Worm (Caenorhabditis elegans) whole organism, early embryonic: ENCODE measurements around the gene ZK632.12.

ENCODE experiments used
- B0310.2 ChIP-seq: sonication (generic microtip); optimal IDR thresholded peaks from 2 replicates; lab custom pipeline; 2016; ENCODE audit warnings: mild to moderate bottlenecking, missing genetic modification characterization, missing compliant biosample characterization
- F13C5.2 ChIP-seq: sonication (generic microtip); optimal IDR thresholded peaks from 2 replicates; lab custom pipeline; 2017; ENCODE audit warnings: mild to moderate bottlenecking, missing genetic modification characterization, inconsistent platforms, missing compliant biosample characterization
- aly-1 ChIP-seq: sonication (generic microtip); optimal IDR thresholded peaks from 2 replicates; lab custom pipeline; 2016; ENCODE audit warnings: missing genetic modification characterization, missing compliant biosample characterization
- ama-1 ChIP-seq: fragments of 150-350 bp; optimal IDR thresholded peaks from 2 replicates; lab custom pipeline; 2014
- ceh-13 ChIP-seq: fragments of 200-800 bp; sonication (Bioruptor generic); optimal IDR thresholded peaks from 2 replicates; lab custom pipeline; 2018; ENCODE audit warnings: mild to moderate bottlenecking, missing genetic modification characterization, missing compliant biosample characterization
- ceh-36 ChIP-seq: sonication (generic microtip); optimal IDR thresholded peaks from 2 replicates; lab custom pipeline; 2016; ENCODE audit warnings: missing genetic modification characterization, inconsistent platforms, missing compliant biosample characterization
- ets-7 ChIP-seq: sonication (generic microtip); optimal IDR thresholded peaks from 2 replicates; lab custom pipeline; 2016; ENCODE audit warnings: missing genotype, missing genetic modification characterization, missing compliant biosample characterization
- flt-1 ChIP-seq: fragments of 200-800 bp; sonication (Bioruptor generic); IDR thresholded peaks from 2 replicates; pipeline ENCODE4 v1.3.6; 2022; ENCODE audit warnings: missing genetic modification characterization, missing compliant biosample characterization
- hmbx-1 ChIP-seq: sonication (generic microtip); optimal IDR thresholded peaks from 2 replicates; lab custom pipeline; 2016; ENCODE audit warnings: mild to moderate bottlenecking, missing genetic modification characterization, missing compliant biosample characterization
- hmg-4 ChIP-seq: fragments of 200-800 bp; sonication (Bioruptor generic); optimal IDR thresholded peaks from 2 replicates; lab custom pipeline; 2018; ENCODE audit warnings: mild to moderate bottlenecking, missing genetic modification characterization, missing compliant biosample characterization
- hnd-1 ChIP-seq: sonication (generic microtip); optimal IDR thresholded peaks from 2 replicates; lab custom pipeline; 2016; ENCODE audit warnings: missing genetic modification characterization, missing compliant biosample characterization
- pes-1 ChIP-seq: fragments of 200-800 bp; sonication (Bioruptor generic); IDR thresholded peaks from 2 replicates; pipeline ENCODE4 v1.3.6; 2022; ENCODE audit warnings: missing genetic modification reagents, missing genetic modification characterization, missing compliant biosample characterization
- scrt-1 ChIP-seq: fragments of 200-800 bp; sonication (Bioruptor generic); IDR thresholded peaks from 2 replicates; pipeline ENCODE4 v1.3.6; 2022; ENCODE audit warnings: missing genetic modification characterization, missing compliant biosample characterization
- sea-1 ChIP-seq: fragments of 200-800 bp; sonication (Bioruptor generic); conservative IDR thresholded peaks from 2 replicates; pipeline ENCODE4 v1.3.6; 2022; ENCODE audit warnings: missing genetic modification characterization, missing compliant biosample characterization
- tbx-11 ChIP-seq: fragments of 200-800 bp; sonication (Bioruptor generic); IDR thresholded peaks from 2 replicates; pipeline ENCODE4 v1.3.6; 2022; ENCODE audit warnings: missing genetic modification characterization, missing compliant biosample characterization
- tbx-37 ChIP-seq: fragments of 200-800 bp; sonication (Bioruptor generic); conservative IDR thresholded peaks from 2 replicates; pipeline ENCODE4 v1.3.6; 2022; ENCODE audit warnings: missing genetic modification reagents, missing genetic modification characterization, missing compliant biosample characterization
- tra-4 ChIP-seq: sonication (generic microtip); optimal IDR thresholded peaks from 2 replicates; lab custom pipeline; 2017; ENCODE audit warnings: missing genetic modification characterization, missing compliant biosample characterization

Gene ZK632.12

DNA sequence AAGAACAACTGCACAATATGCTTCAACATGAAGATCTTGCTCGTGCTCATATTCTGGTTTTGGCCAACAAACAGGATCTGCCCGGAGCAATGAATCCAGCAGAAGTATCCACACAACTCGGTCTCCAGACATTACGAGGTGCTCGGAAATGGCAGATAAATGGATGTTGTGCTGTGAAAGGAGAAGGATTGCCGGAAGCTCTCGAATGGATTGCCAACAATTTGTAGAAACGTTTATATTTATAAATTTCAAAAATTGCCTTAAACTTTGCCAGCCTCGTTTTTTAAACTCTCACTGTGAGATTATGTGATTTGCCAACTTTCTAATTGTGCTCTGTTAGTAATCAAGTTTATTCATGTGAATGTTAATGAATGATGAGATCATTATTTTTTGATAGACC lies 6.9 kb upstream of the ZK632.12 start:
- TF ChIP-seq B0310.2 = no peak
- no peak for TF ChIP-seq pes-1
- TF ChIP-seq aly-1 (tag; lab: Kevin White, UChicago) = no peak
- no peak for TF ChIP-seq hmbx-1 (tag; lab: Kevin White, UChicago)
- no peak for TF ChIP-seq flt-1 (GFP tag; lab: Robert Waterston, UW)
- TF ChIP-seq ets-7 (tag; lab: Kevin White, UChicago) = no peak
- TF ChIP-seq tbx-11 (GFP tag; lab: Robert Waterston, UW) = no peak
- TF ChIP-seq F13C5.2 (tag; lab: Kevin White, UChicago) = no peak
- TF ChIP-seq hnd-1 = no peak
- no peak for TF ChIP-seq tra-4 (tag; lab: Kevin White, UChicago)
- TF ChIP-seq hmg-4 (GFP tag; lab: Kevin White, UChicago) = no peak
- TF ChIP-seq ceh-36 (tag; lab: Kevin White, UChicago) = no peak
- TF ChIP-seq ceh-13 (GFP tag; lab: Kevin White, UChicago) = no peak
- TF ChIP-seq ama-1 = no peak
- no peak for TF ChIP-seq sea-1 (GFP tag; lab: Robert Waterston, UW)

DNA sequence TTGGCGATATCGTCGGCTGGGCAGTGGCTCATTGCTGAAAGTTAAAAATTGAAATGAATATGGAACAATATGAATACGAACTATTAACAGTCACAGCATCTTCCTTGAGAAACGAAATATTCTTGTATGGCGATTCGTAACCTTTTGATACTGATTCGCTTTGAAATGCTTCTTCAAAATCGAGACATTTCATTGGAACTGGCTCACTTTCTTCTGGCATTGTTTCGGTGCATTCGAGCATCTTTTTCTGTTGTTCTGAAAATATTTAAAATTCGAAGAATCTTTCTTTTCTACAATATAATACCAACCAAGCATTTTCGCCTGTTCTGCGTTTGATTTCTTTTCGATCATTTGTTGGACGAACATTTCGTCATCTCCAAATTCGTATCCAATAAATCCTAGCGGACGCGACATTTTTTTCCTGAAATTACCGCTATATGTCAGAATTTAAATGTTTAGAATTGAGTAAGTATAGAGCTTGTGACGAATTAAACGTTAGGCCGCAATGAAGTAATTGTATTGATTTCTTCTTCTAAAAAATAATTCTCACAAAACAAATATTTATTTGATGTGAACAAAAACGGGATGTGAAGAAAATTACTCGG lies 6.2 kb upstream of the ZK632.12 start, which contains the start of gene lin-52:
TSS of gene lin-52 (minus strand) at position 421 of the 605 bp plus-strand sequence.
- TF ChIP-seq ets-7 (tag; lab: Kevin White, UChicago) = no peak
- no peak for TF ChIP-seq flt-1 (GFP tag; lab: Robert Waterston, UW)
- no peak for TF ChIP-seq tbx-11 (GFP tag; lab: Robert Waterston, UW)
- TF ChIP-seq F13C5.2 (tag; lab: Kevin White, UChicago) = no peak
- TF ChIP-seq scrt-1 = no peak
- TF ChIP-seq ama-1 = peak; percentile 64
- no peak for TF ChIP-seq pes-1
- TF ChIP-seq hmbx-1 (tag; lab: Kevin White, UChicago) = no peak
- TF ChIP-seq aly-1 (tag; lab: Kevin White, UChicago) = no peak

DNA sequence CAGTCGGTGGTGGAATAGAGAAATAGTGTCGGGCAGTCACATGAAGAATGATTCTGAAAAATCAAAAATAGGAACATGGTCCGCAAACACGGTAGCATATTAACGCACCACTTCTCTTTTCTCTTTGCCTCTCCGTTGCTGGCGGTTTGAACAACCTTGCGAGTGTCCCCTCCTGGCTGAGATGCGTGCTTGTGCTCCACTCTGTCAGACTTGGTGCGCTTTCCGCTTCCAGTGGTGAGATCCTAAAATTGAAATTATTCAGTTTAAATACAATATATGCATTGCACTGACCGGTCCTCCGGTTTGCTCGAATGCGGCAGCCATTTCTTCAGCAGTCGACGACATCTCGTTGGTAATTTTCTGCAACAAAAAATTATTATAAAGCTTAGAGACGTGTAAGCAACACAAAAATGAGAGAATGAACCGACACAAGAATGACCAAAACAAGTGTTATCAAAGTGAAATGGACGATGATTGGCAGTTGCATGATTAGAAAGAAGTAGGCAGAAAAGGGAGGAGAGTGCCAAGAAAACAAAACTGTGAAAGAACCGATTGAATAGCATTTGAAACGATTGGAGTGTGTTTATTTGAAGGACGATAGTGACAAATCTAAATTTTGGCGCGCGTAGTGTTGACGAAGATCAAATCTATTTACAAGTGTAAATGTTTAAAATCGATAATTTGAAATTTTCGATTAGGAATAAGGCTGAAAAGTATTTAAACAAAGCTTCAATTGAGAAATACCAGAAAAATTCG lies 5.4 kb upstream of the ZK632.12 start, which contains the start of gene ZK632.9:
TSS of gene ZK632.9 (minus strand) at position 360 of the 756 bp plus-strand sequence.
- TF ChIP-seq ceh-13 (GFP tag; lab: Kevin White, UChicago) = no peak
- TF ChIP-seq F13C5.2 (tag; lab: Kevin White, UChicago) = no peak

DNA sequence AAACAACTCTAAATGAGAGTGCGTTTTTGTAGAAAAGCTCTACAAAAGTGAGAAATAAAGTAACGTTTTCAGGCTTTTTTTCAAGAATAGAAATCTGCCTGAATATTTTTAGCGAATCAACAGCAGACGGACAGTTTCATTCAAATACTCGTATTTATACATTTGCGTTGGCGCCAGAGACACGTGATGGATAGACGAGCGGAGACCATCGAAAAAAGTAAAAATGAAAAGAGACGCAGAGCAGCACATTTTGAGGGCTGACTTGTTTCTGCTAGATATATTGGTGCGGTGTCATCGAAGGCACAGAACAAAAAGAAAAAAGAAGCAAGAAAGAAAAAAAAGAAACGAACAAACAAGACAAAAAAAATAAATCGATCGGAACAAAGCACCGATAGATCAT lies 4.6 kb upstream of the ZK632.12 start:
- TF ChIP-seq tra-4 (tag; lab: Kevin White, UChicago) = no peak
- no peak for TF ChIP-seq ceh-36 (tag; lab: Kevin White, UChicago)
- no peak for TF ChIP-seq ama-1
- no peak for TF ChIP-seq scrt-1
- TF ChIP-seq hmg-4 (GFP tag; lab: Kevin White, UChicago) = no peak
- TF ChIP-seq flt-1 (GFP tag; lab: Robert Waterston, UW) = no peak
- TF ChIP-seq pes-1 = no peak
- no peak for TF ChIP-seq B0310.2
- no peak for TF ChIP-seq F13C5.2 (tag; lab: Kevin White, UChicago)
- TF ChIP-seq sea-1 (GFP tag; lab: Robert Waterston, UW) = no peak
- TF ChIP-seq ets-7 (tag; lab: Kevin White, UChicago) = no peak

DNA sequence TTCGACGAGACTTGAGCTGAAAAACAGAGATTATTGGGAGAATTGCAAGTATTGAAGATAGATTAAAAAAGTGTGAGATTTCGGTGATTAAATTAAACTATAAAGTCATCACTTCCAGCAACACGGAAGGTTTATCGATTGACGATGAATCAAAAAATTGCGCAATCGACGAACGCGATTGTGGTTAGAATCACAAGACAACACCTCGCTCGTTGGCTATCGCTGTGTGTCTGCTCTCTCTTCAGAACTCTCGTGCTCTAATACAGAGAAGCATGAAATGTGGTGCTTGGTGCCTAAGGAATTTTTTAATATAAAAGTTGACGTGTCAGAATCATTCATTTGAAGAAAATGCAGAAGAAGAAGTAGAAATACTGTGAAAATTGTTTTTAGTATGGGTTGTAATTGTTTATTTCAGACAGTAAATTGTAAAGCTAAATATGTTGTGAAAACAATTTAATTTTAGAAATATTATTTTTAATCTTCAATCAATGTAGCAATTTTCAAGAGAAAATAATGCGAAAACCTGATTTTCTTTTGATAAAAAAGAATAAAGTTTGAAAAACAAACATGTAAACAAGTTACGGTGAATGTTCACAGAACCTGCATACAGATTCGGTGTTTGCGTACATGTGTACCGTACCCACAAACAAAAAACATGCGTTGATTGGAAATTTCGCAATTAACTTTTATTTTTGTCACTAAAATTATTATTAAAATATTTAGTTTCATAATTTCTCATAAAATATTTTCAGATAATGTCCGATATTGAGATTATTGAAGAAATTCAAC lies 3.2 kb upstream of the ZK632.12 start, which contains the start of the genes ZK632.10 and ZK632.11:
TSS of gene ZK632.10 (minus strand) at position 560 of the 789 bp plus-strand sequence.
TSS of gene ZK632.11 (plus strand) at position 753 of the 789 bp plus-strand sequence.
- no peak for TF ChIP-seq ceh-13 (GFP tag; lab: Kevin White, UChicago)
- no peak for TF ChIP-seq flt-1 (GFP tag; lab: Robert Waterston, UW)
- no peak for TF ChIP-seq hnd-1
- TF ChIP-seq pes-1 = no peak
- TF ChIP-seq hmg-4 (GFP tag; lab: Kevin White, UChicago) = no peak
- no peak for TF ChIP-seq ceh-36 (tag; lab: Kevin White, UChicago)
- no peak for TF ChIP-seq F13C5.2 (tag; lab: Kevin White, UChicago)
- no peak for TF ChIP-seq tbx-37

DNA sequence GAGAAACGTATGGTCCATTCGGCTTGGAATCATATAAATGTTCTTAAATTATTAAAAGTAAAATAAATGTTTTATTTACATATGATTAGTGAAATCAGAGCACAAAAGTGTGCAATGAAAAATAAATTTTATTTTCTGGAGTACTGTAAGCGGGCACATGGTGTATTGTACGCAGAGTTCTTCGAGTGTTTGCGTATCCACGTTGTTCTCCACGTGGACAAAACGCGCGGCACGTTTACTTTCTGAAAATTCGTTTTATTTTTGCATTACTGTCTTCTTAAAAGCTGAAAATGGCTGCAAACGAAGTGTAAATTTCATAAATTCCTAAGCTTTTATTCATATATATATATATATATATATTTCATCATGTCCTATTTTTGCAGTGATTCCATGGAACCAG lies 2.0 kb downstream of the ZK632.12 start:
- no peak for TF ChIP-seq tra-4 (tag; lab: Kevin White, UChicago)
- TF ChIP-seq tbx-11 (GFP tag; lab: Robert Waterston, UW) = no peak
- TF ChIP-seq hmg-4 (GFP tag; lab: Kevin White, UChicago) = no peak
- TF ChIP-seq tbx-37 = no peak
- TF ChIP-seq ama-1 = no peak
- TF ChIP-seq sea-1 (GFP tag; lab: Robert Waterston, UW) = no peak
- no peak for TF ChIP-seq hmbx-1 (tag; lab: Kevin White, UChicago)
- TF ChIP-seq scrt-1 = no peak
- no peak for TF ChIP-seq ets-7 (tag; lab: Kevin White, UChicago)
- no peak for TF ChIP-seq ceh-13 (GFP tag; lab: Kevin White, UChicago)
- no peak for TF ChIP-seq flt-1 (GFP tag; lab: Robert Waterston, UW)
- no peak for TF ChIP-seq pes-1
- TF ChIP-seq ceh-36 (tag; lab: Kevin White, UChicago) = no peak
- no peak for TF ChIP-seq F13C5.2 (tag; lab: Kevin White, UChicago)
- no peak for TF ChIP-seq aly-1 (tag; lab: Kevin White, UChicago)

DNA sequence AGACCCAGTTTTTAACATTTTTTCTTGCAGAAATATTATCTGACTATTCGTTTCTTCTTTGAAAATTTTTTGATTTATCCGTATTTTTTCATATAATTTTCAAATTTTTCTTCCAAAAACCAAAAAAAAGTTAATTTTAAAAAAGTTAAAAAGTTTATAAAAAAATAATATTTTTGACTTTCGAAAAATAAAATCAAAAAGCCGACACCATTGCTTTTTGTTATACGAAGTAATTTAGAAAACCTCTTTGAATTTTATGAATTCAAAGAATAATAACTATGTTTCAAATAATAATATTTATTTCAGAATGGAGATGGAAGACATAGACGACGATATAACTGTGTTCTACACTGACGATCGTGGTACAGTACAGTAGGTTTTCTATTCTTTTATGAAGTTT lies 4.3 kb downstream of the ZK632.12 start, which contains the start of gene K11H3.8:
TSS of gene K11H3.8 (plus strand) at position 301 of the 400 bp plus-strand sequence.
- TF ChIP-seq scrt-1 = no peak
- TF ChIP-seq flt-1 (GFP tag; lab: Robert Waterston, UW) = no peak
- no peak for TF ChIP-seq ceh-13 (GFP tag; lab: Kevin White, UChicago)
- TF ChIP-seq B0310.2 = no peak
- no peak for TF ChIP-seq hmg-4 (GFP tag; lab: Kevin White, UChicago)
- no peak for TF ChIP-seq F13C5.2 (tag; lab: Kevin White, UChicago)
- TF ChIP-seq tbx-11 (GFP tag; lab: Robert Waterston, UW) = no peak
- no peak for TF ChIP-seq hnd-1
- TF ChIP-seq ama-1 = no peak
- TF ChIP-seq tbx-37 = no peak
- no peak for TF ChIP-seq tra-4 (tag; lab: Kevin White, UChicago)
- no peak for TF ChIP-seq ceh-36 (tag; lab: Kevin White, UChicago)
- no peak for TF ChIP-seq hmbx-1 (tag; lab: Kevin White, UChicago)
- TF ChIP-seq pes-1 = no peak
- no peak for TF ChIP-seq sea-1 (GFP tag; lab: Robert Waterston, UW)
- TF ChIP-seq ets-7 (tag; lab: Kevin White, UChicago) = no peak
- TF ChIP-seq aly-1 (tag; lab: Kevin White, UChicago) = no peak
